Worm (Caenorhabditis elegans): ENCODE measurements around the gene clp-7.

- TF ChIP-seq elt-3 (tag; optimal IDR thresholded peaks at IDR 0.05), result no peak
- TF ChIP-seq nhr-28 (tag; optimal IDR thresholded peaks at IDR 0.05), result peak; percentile 13
- TF ChIP-seq elt-1 (tag; optimal IDR thresholded peaks at IDR 0.05; ENCODE audit: borderline replicate concordance, insufficient read depth), result no peak
- no peak for TF ChIP-seq nhr-237 (tag; optimal IDR thresholded peaks at IDR 0.05)
- TF ChIP-seq lsy-2 (tag; optimal IDR thresholded peaks at IDR 0.05), result no peak
- TF ChIP-seq nhr-76 (tag; optimal IDR thresholded peaks at IDR 0.05), result no peak
- no peak for TF ChIP-seq M03D4.4 (tag; optimal IDR thresholded peaks at IDR 0.05)
- no peak for TF ChIP-seq lin-13 (tag; optimal IDR thresholded peaks at IDR 0.05)
- TF ChIP-seq flh-1 (GFP tag; optimal IDR thresholded peaks at IDR 0.05), result no peak
These were observed 8.4 kb upstream of the clp-7 start for ce11 chrIV:1454194-1454593.
